Fruit fly (Drosophila melanogaster) whole organism, embryonic: ENCODE measurements around the gene CG13912.

Experiments
- Asciz ChIP-seq: fragments of 200-800 bp; sonication (Bioruptor generic); optimal IDR thresholded peaks from 2 replicates; lab custom pipeline; 2017; ENCODE audit warnings: missing biosample characterization, mild to moderate bottlenecking, missing genetic modification characterization, missing genetic modification reagents
- Atf3 ChIP-seq: fragments of 200-800 bp; sonication (Bioruptor generic); optimal IDR thresholded peaks from 3 replicates; lab custom pipeline; 2016; ENCODE audit warnings: missing biosample characterization, missing genetic modification characterization
- B-H2 ChIP-seq: fragments of 200-800 bp; sonication (Bioruptor generic); optimal IDR thresholded peaks from 2 replicates; lab custom pipeline; 2018; ENCODE audit warnings: missing biosample characterization, mild to moderate bottlenecking, missing genetic modification characterization
- Bdp1 ChIP-seq: fragments of 200-800 bp; sonication (Bioruptor generic); optimal IDR thresholded peaks from 3 replicates; lab custom pipeline; 2016; ENCODE audit warnings: missing biosample characterization, missing genetic modification characterization
- Bgb ChIP-seq: fragments of 200-800 bp; sonication (Bioruptor generic); IDR thresholded peaks from 2 replicates; pipeline ENCODE4 v1.3.6; 2022; ENCODE audit warnings: missing biosample characterization, missing genetic modification characterization; ENCODE audit not compliant: partially characterized antibody
- CG10147 ChIP-seq: fragments of 200-800 bp; sonication (Bioruptor generic); optimal IDR thresholded peaks from 2 replicates; lab custom pipeline; 2019; ENCODE audit warnings: missing biosample characterization, mild to moderate bottlenecking, missing genetic modification characterization, moderate library complexity
- CG10366 ChIP-seq: fragments of 200-800 bp; sonication (Bioruptor generic); IDR thresholded peaks from 2 replicates; pipeline ENCODE4 v1.3.6; 2022; ENCODE audit warnings: missing biosample characterization, missing genetic modification characterization
- CG12219 ChIP-seq: fragments of 200-800 bp; sonication (Bioruptor generic); optimal IDR thresholded peaks from 3 replicates; lab custom pipeline; 2018; ENCODE audit warnings: missing biosample characterization, mild to moderate bottlenecking, missing genetic modification characterization
- CG12299 ChIP-seq: fragments of 200-800 bp; sonication (Bioruptor generic); optimal IDR thresholded peaks from 2 replicates; lab custom pipeline; 2018; ENCODE audit warnings: missing biosample characterization, mild to moderate bottlenecking, missing genetic modification characterization
- CG17829 ChIP-seq: fragments of 200-800 bp; optimal IDR thresholded peaks from 2 replicates; lab custom pipeline; 2019; ENCODE audit warnings: missing biosample characterization, mild to moderate bottlenecking, missing genetic modification characterization, moderate library complexity
- CG2120 ChIP-seq: fragments of 200-800 bp; sonication (Bioruptor generic); optimal IDR thresholded peaks from 3 replicates; lab custom pipeline; 2016; ENCODE audit warnings: missing biosample characterization, missing genetic modification characterization
- CG31224 ChIP-seq: fragments of 200-800 bp; sonication (Bioruptor generic); IDR thresholded peaks from 2 replicates; pipeline ENCODE4 v1.3.6; 2022; ENCODE audit warnings: missing biosample characterization, missing genetic modification characterization
- CG31365 ChIP-seq: fragments of 200-800 bp; sonication (Bioruptor generic); optimal IDR thresholded peaks from 2 replicates; lab custom pipeline; 2018; ENCODE audit warnings: missing biosample characterization, mild to moderate bottlenecking, missing genetic modification characterization
- CG31388 ChIP-seq: fragments of 200-800 bp; sonication (Bioruptor generic); optimal IDR thresholded peaks from 2 replicates; lab custom pipeline; 2016; ENCODE audit warnings: missing biosample characterization, missing genetic modification characterization
- CG3847 ChIP-seq: fragments of 200-800 bp; sonication (Bioruptor generic); IDR thresholded peaks from 2 replicates; pipeline ENCODE4 v1.3.6; 2022; ENCODE audit warnings: missing biosample characterization, missing genetic modification characterization
- CG5180 ChIP-seq: fragments of 200-800 bp; sonication (Bioruptor generic); optimal IDR thresholded peaks from 3 replicates; lab custom pipeline; 2017; ENCODE audit warnings: missing biosample characterization, missing genetic modification characterization, mild to moderate bottlenecking, moderate library complexity, missing genetic modification reagents
- CG8089 ChIP-seq: fragments of 200-800 bp; sonication (Bioruptor generic); optimal IDR thresholded peaks from 3 replicates; lab custom pipeline; 2016; ENCODE audit warnings: missing biosample characterization, missing genetic modification characterization
- CG9727 ChIP-seq: fragments of 200-800 bp; sonication (Bioruptor generic); optimal IDR thresholded peaks from 3 replicates; lab custom pipeline; 2017; ENCODE audit warnings: missing biosample characterization, mild to moderate bottlenecking, missing genetic modification characterization
- CG9797 ChIP-seq: fragments of 200-800 bp; sonication (Bioruptor generic); optimal IDR thresholded peaks from 3 replicates; lab custom pipeline; 2018; ENCODE audit warnings: missing biosample characterization, mild to moderate bottlenecking, missing genetic modification characterization
- CG9932 ChIP-seq: fragments of 200-800 bp; sonication (Bioruptor generic); IDR thresholded peaks from 2 replicates; pipeline ENCODE4 v1.3.6; 2022; ENCODE audit warnings: missing biosample characterization, missing genetic modification characterization
- Dek ChIP-seq: fragments of 200-800 bp; sonication (Bioruptor generic); optimal IDR thresholded peaks from 3 replicates; lab custom pipeline; 2019; ENCODE audit warnings: missing biosample characterization, mild to moderate bottlenecking, missing genetic modification characterization, moderate library complexity
- Doc3 ChIP-seq: fragments of 200-800 bp; sonication (Bioruptor generic); IDR thresholded peaks from 3 replicates; pipeline ENCODE4 v1.3.6; 2022; ENCODE audit warnings: missing biosample characterization, missing genetic modification characterization; ENCODE audit not compliant: partially characterized antibody
- H2.0 ChIP-seq: fragments of 200-800 bp; sonication (Bioruptor generic); IDR thresholded peaks from 2 replicates; pipeline ENCODE4 v1.3.6; 2022; ENCODE audit warnings: missing biosample characterization, missing genetic modification characterization
- HHEX ChIP-seq: fragments of 200-800 bp; sonication (Bioruptor generic); optimal IDR thresholded peaks from 3 replicates; lab custom pipeline; 2017; ENCODE audit warnings: missing biosample characterization, mild to moderate bottlenecking, missing genetic modification characterization, missing genetic modification reagents
- HmgZ ChIP-seq: fragments of 200-800 bp; sonication (Bioruptor generic); optimal IDR thresholded peaks from 2 replicates; lab custom pipeline; 2018; ENCODE audit warnings: missing biosample characterization, mild to moderate bottlenecking, missing genetic modification characterization
- Hmr ChIP-seq: fragments of 200-800 bp; sonication (Bioruptor generic); optimal IDR thresholded peaks from 3 replicates; lab custom pipeline; 2017; ENCODE audit warnings: mild to moderate bottlenecking, missing biosample characterization, missing genetic modification reagents, missing genetic modification characterization
- Max ChIP-seq: fragments of 200-800 bp; sonication (Bioruptor generic); optimal IDR thresholded peaks from 2 replicates; lab custom pipeline; 2016; ENCODE audit warnings: missing biosample characterization, mild to moderate bottlenecking, missing genetic modification characterization
- Med ChIP-seq: fragments of 200-800 bp; sonication (Bioruptor generic); peaks from one replicate; lab custom pipeline; 2016; ENCODE audit warnings: missing biosample characterization, missing genetic modification characterization, mild to moderate bottlenecking, inconsistent platforms, moderate library complexity
- Side ChIP-seq: fragments of 200-800 bp; sonication (Bioruptor generic); optimal IDR thresholded peaks from 2 replicates; lab custom pipeline; 2016; ENCODE audit warnings: missing biosample characterization, missing genetic modification characterization
- Vsx1 ChIP-seq: fragments of 200-800 bp; sonication (Bioruptor generic); optimal IDR thresholded peaks from 2 replicates; lab custom pipeline; 2017; ENCODE audit warnings: missing biosample characterization, mild to moderate bottlenecking, missing genetic modification characterization, missing genetic modification reagents
- ara ChIP-seq: fragments of 200-800 bp; sonication (Bioruptor generic); IDR thresholded peaks from 2 replicates; pipeline ENCODE4 v1.3.6; 2022; ENCODE audit warnings: missing biosample characterization, missing genetic modification characterization
- bsh ChIP-seq, 2 experiments: fragments of 200-800 bp; sonication (Bioruptor generic); optimal IDR thresholded peaks; 2 replicates each; lab custom pipeline; 2017 to 2018; ENCODE audit warnings: mild to moderate bottlenecking in 2 of 2, missing biosample characterization in 2 of 2, missing genetic modification characterization in 2 of 2, moderate library complexity in 1 of 2
- cato ChIP-seq: fragments of 200-800 bp; sonication (Bioruptor generic); optimal IDR thresholded peaks from 2 replicates; lab custom pipeline; 2016; ENCODE audit warnings: missing biosample characterization, missing genetic modification characterization, borderline replicate concordance
- dysf ChIP-seq: fragments of 200-800 bp; sonication (Bioruptor generic); IDR thresholded peaks from 3 replicates; pipeline ENCODE4 v1.3.6; 2022; ENCODE audit warnings: missing biosample characterization, missing genetic modification characterization
- exex ChIP-seq: fragments of 200-800 bp; sonication (Bioruptor generic); optimal IDR thresholded peaks from 4 replicates; lab custom pipeline; 2018; ENCODE audit warnings: missing biosample characterization, mild to moderate bottlenecking, missing genetic modification characterization, moderate library complexity
- fd3F ChIP-seq: fragments of 200-800 bp; sonication (Bioruptor generic); optimal IDR thresholded peaks from 2 replicates; lab custom pipeline; 2018; ENCODE audit warnings: missing biosample characterization, mild to moderate bottlenecking, missing genetic modification characterization, moderate library complexity
- gcm ChIP-seq: fragments of 200-800 bp; sonication (Bioruptor generic); optimal IDR thresholded peaks from 2 replicates; lab custom pipeline; 2019; ENCODE audit warnings: missing biosample characterization, mild to moderate bottlenecking, missing genetic modification characterization, moderate library complexity
- jing ChIP-seq: fragments of 200-800 bp; sonication (Bioruptor generic); optimal IDR thresholded peaks from 2 replicates; lab custom pipeline; 2018; ENCODE audit warnings: missing biosample characterization, mild to moderate bottlenecking, missing genetic modification characterization
- knrl ChIP-seq: fragments of 200-800 bp; sonication (Bioruptor generic); IDR thresholded peaks from 3 replicates; pipeline ENCODE4 v1.3.6; 2022; ENCODE audit warnings: missing biosample characterization, missing genetic modification characterization; ENCODE audit not compliant: partially characterized antibody
- lab ChIP-seq: fragments of 200-800 bp; sonication (Bioruptor generic); optimal IDR thresholded peaks from 3 replicates; lab custom pipeline; 2017; ENCODE audit warnings: missing biosample characterization, missing genetic modification characterization, mild to moderate bottlenecking, moderate library complexity, missing genetic modification reagents
- lmd ChIP-seq: fragments of 200-800 bp; sonication (Bioruptor generic); IDR thresholded peaks from 2 replicates; pipeline ENCODE4 v1.3.6; 2022; ENCODE audit warnings: missing biosample characterization, missing genetic modification characterization
- mld ChIP-seq: fragments of 200-800 bp; sonication (Bioruptor generic); IDR thresholded peaks from 3 replicates; pipeline ENCODE4 v1.3.6; 2022; ENCODE audit warnings: missing biosample characterization, missing genetic modification characterization; ENCODE audit not compliant: partially characterized antibody
- pan ChIP-seq, 4 experiments: fragments of >200 bp in 3 of 4; fragments of 200-800 bp in 1 of 4; sonication (Bioruptor generic) in 1 of 4; optimal IDR thresholded peaks in 3 of 4; IDR thresholded peaks in 1 of 4; 2 replicates each; pipeline versions ENCODE4 v1.3.6 to Lab custom; 2017 to 2022; ENCODE audit warnings: missing biosample characterization in 2 of 4, missing genetic modification characterization in 2 of 4, mixed read lengths in 1 of 4
- prd ChIP-seq, 3 experiments: fragments of >200 bp in 2 of 3; fragments of 200-800 bp in 1 of 3; sonication (Bioruptor generic) in 1 of 3; optimal IDR thresholded peaks in 2 of 3; IDR thresholded peaks in 1 of 3; 2 replicates in 2 of 3; 3 replicates in 1 of 3; pipeline versions ENCODE4 v1.3.6 to Lab custom; 2017 to 2022; ENCODE audit warnings: missing biosample characterization in 1 of 3, missing genetic modification characterization in 1 of 3
- run ChIP-seq: fragments of 200-800 bp; sonication (Bioruptor generic); optimal IDR thresholded peaks from 3 replicates; lab custom pipeline; 2018; ENCODE audit warnings: missing biosample characterization, mild to moderate bottlenecking, missing genetic modification characterization
- sc ChIP-seq, 3 experiments: fragments of >200 bp in 2 of 3; fragments of 200-800 bp in 1 of 3; sonication (Bioruptor generic) in 1 of 3; optimal IDR thresholded peaks; 2 replicates in 2 of 3; 3 replicates in 1 of 3; lab custom pipeline; 2017; ENCODE audit warnings: mild to moderate bottlenecking in 1 of 3, missing biosample characterization in 1 of 3, missing genetic modification characterization in 1 of 3, missing genetic modification reagents in 1 of 3
- sna ChIP-seq: fragments of 200-800 bp; sonication (Bioruptor generic); IDR thresholded peaks from 2 replicates; pipeline ENCODE4 v1.3.6; 2022; ENCODE audit warnings: missing biosample characterization, missing genetic modification characterization; ENCODE audit not compliant: partially characterized antibody

The CG13912 gene

DNA sequence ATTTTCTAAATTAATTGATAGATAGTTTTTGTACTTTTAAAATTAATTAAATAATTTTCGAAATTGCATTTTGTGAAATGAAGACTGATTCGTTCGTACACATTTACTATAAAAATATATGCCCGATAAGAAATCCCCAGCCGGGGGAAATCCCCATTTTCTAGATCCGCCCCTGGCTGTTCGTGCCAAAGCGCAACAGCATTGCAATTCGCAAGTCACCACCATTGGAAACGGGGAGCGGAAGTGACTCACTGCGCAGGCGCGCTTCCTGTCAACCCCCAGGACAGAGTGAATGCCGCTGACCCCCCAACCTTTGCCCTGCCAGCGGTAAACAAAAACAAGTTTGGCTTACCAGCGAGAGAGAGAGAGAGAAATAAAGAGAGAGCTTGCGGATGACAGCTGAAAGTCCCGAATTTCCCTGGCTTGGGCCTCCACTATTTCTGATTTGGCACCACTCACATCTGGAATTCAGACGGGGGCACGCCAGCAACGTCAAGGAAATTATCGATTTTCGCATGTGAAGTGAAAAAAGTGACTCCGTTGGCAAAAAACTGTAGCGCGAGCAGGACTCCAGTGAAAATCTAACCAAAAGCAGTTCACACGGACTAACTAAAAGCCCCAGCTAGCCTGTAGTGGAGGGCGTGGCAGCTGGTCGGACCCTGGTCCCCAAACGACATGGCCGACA, 6.6 kb downstream of the CG13912 start, which contains the start of gene Aplip1 (continued):
- TF ChIP-seq HHEX (GFP tag; lab: Kevin White, UChicago), result no peak
- peak; percentile 3 for TF ChIP-seq Hmr (GFP tag; lab: Kevin White, UChicago)
- no peak for TF ChIP-seq fd3F (GFP tag; lab: Kevin White, UChicago)
- peak; percentile 28; the same call in 1 of the 2 replicates for TF ChIP-seq CG9932 (GFP tag; lab: Robert Waterston, UW)
- no peak for TF ChIP-seq dysf
- no peak for TF ChIP-seq Vsx1 (GFP tag; lab: Kevin White, UChicago)
- TF ChIP-seq B-H2, result no peak
- TF ChIP-seq Med, result peak; percentile 82
- no peak for TF ChIP-seq pan (optimal IDR thresholded peaks at IDR 0.05; lab: Kevin White, UChicago)
- TF ChIP-seq pan (GFP tag; optimal IDR thresholded peaks at IDR 0.05 in 1 of 2, IDR thresholded peaks at IDR 0.05 in 1 of 2), result no peak
- TF ChIP-seq CG12219, result no peak
- TF ChIP-seq CG31388 (GFP tag; lab: Kevin White, UChicago), result no peak
- no peak for TF ChIP-seq Bgb (GFP tag; lab: Robert Waterston, UW)
- no peak for TF ChIP-seq prd (optimal IDR thresholded peaks at IDR 0.05; lab: Kevin White, UChicago)
- 0 out of 3 replicates have a peak, but pooled peaks have one; percentile 32 for TF ChIP-seq prd (GFP tag; IDR thresholded peaks at IDR 0.05; lab: Robert Waterston, UW)
- TF ChIP-seq Dek (tag; lab: Kevin White, UChicago), result no peak
- no peak for TF ChIP-seq Asciz (GFP tag; lab: Kevin White, UChicago)
- TF ChIP-seq CG31224 (GFP tag; lab: Robert Waterston, UW), result no peak
- no peak for TF ChIP-seq H2.0 (GFP tag; lab: Robert Waterston, UW)
- no peak for TF ChIP-seq gcm (GFP tag; lab: Kevin White, UChicago)
- no peak for TF ChIP-seq lmd (GFP tag; lab: Robert Waterston, UW)
- no peak for TF ChIP-seq lab (GFP tag; lab: Kevin White, UChicago)
- no peak for TF ChIP-seq knrl (GFP tag; lab: Robert Waterston, UW)
- no peak for TF ChIP-seq Doc3 (GFP tag; lab: Robert Waterston, UW)
- no peak for TF ChIP-seq CG12299 (tag; lab: Kevin White, UChicago)
- no peak for TF ChIP-seq Side
- TF ChIP-seq CG17829, result no peak
- no peak for TF ChIP-seq CG9797
- TF ChIP-seq mld, result no peak
- TF ChIP-seq cato (GFP tag; lab: Kevin White, UChicago), result no peak
- TF ChIP-seq CG10366 (GFP tag; lab: Robert Waterston, UW), result no peak
- no peak for TF ChIP-seq ara (GFP tag; lab: Robert Waterston, UW)
- TF ChIP-seq jing, result no peak
- no peak for TF ChIP-seq CG31365 (tag; lab: Kevin White, UChicago)
- TF ChIP-seq Atf3 (GFP tag; lab: Kevin White, UChicago), result no peak
- TF ChIP-seq CG9727, result no peak
- no peak for TF ChIP-seq sna
- peak; percentile 46 for TF ChIP-seq CG2120 (GFP tag; lab: Kevin White, UChicago)
- no peak for TF ChIP-seq CG10147 (GFP tag; lab: Kevin White, UChicago)
- no peak for TF ChIP-seq CG5180 (GFP tag; lab: Kevin White, UChicago)
- no peak for TF ChIP-seq HmgZ (tag; lab: Kevin White, UChicago)
- no peak for TF ChIP-seq Max (GFP tag; lab: Kevin White, UChicago)
- TF ChIP-seq CG8089 (GFP tag; lab: Kevin White, UChicago), result no peak
- no peak for TF ChIP-seq CG3847 (GFP tag; lab: Robert Waterston, UW)
- TF ChIP-seq Bdp1, result no peak
- TF ChIP-seq bsh (GFP tag; optimal IDR thresholded peaks at IDR 0.05; lab: Kevin White, UChicago), result no peak
- no peak for TF ChIP-seq run (tag; lab: Kevin White, UChicago)
- TF ChIP-seq exex (tag; lab: Kevin White, UChicago), result no peak
- no peak for TF ChIP-seq sc (optimal IDR thresholded peaks at IDR 0.05; lab: Kevin White, UChicago)
- no peak for TF ChIP-seq sc (GFP tag; optimal IDR thresholded peaks at IDR 0.05; lab: Kevin White, UChicago)
